Worm (Caenorhabditis elegans): ENCODE data around the gene clec-2.

DNA sequence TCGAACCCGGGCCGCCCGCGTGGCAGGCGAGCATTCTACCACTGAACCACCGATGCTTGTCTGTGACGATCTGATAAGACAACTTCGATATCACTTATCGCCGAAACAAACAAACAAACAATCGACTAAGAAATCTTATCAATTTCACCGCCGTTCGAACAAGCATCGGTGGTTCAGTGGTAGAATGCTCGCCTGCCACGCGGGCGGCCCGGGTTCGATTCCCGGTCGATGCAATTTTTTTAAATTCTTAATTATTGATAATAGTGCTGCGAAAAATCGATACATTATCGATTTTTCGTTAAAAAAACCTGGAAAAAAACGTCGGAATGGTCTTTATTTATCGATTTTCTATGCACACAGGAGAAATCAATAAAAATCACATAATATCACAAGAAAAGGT is 39.0 kb upstream of the clec-2 start:
- no peak for TF ChIP-seq ceh-45 (GFP tag; IDR thresholded peaks at IDR 0.05)
- TF ChIP-seq ama-1 (optimal IDR thresholded peaks at IDR 0.05): no peak
- TF ChIP-seq pha-4 (tag; optimal IDR thresholded peaks at IDR 0.05): no peak
- TF ChIP-seq ets-4 (tag; optimal IDR thresholded peaks at IDR 0.05): no peak
- TF ChIP-seq C08G9.2 (tag; optimal IDR thresholded peaks at IDR 0.05): no peak
- no peak for TF ChIP-seq tbx-7 (tag; optimal IDR thresholded peaks at IDR 0.05)
- no peak for TF ChIP-seq che-1 (tag; optimal IDR thresholded peaks at IDR 0.05)
- TF ChIP-seq hlh-30 (tag; optimal IDR thresholded peaks at IDR 0.05; ENCODE audit: insufficient read depth): no peak
- no peak for TF ChIP-seq K09A11.1 (tag; optimal IDR thresholded peaks at IDR 0.05; ENCODE audit: insufficient read depth)
- no peak for TF ChIP-seq Y22D7AL.16 (tag; optimal IDR thresholded peaks at IDR 0.05)
- TF ChIP-seq tbx-2 (tag; optimal IDR thresholded peaks at IDR 0.05): no peak
